Worm (Caenorhabditis elegans): ENCODE results near the gene F09C8.2.
A peak's percentile ranks its signal among the peaks of the same experiment; 100 is the strongest.

The F09C8.2 gene

DNA sequence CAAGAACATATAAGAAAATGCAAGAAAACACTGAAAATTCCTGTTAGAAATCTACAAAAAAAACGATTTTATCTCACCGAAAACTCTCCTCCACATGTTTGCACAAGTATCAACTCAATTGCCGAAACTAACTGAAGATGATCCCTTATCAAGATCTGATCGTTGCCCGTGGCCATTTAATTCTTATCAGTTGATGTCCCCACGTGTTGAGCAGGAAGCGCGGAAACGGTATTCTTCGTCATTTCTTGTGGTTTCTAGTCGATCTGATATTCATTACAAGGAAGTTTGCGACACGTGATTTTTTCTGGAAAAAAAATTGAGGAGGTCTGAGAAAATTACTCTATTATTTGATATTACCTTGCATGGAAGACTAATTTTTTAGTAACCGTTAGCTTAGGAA, 16.6 kb upstream of the F09C8.2 start, which contains the start of gene F09C8.1 (continued):
- TF ChIP-seq F37D6.2 (tag; optimal IDR thresholded peaks at IDR 0.05) (no peak), T26A8.4 (GFP tag; IDR thresholded peaks at IDR 0.05) (no peak), lin-13 (GFP tag; optimal IDR thresholded peaks at IDR 0.05) (no peak), ceh-20 (GFP tag; IDR thresholded peaks at IDR 0.05) (no peak), F26F4.8 (GFP tag; conservative IDR thresholded peaks at IDR 0.05) (no peak), ces-1 (GFP tag; optimal IDR thresholded peaks at IDR 0.05) (no peak), lir-3 (tag; optimal IDR thresholded peaks at IDR 0.05) (no peak), mxl-2 (GFP tag; conservative IDR thresholded peaks at IDR 0.05) (no peak), daf-19 (GFP tag; conservative IDR thresholded peaks at IDR 0.05) (no peak), dve-1 (tag; optimal IDR thresholded peaks at IDR 0.05; ENCODE audit: insufficient read depth) (peak; percentile 75), tag-97 (GFP tag; IDR thresholded peaks at IDR 0.05) (no peak), nhr-42 (GFP tag; IDR thresholded peaks at IDR 0.05) (no peak), Y75B8A.6 (GFP tag; IDR thresholded peaks at IDR 0.05) (no peak), daf-16 (GFP tag; optimal IDR thresholded peaks at IDR 0.05) (no peak), daf-16 (tag; optimal IDR thresholded peaks at IDR 0.05) (peak; percentile 43), zfp-3 (GFP tag; conservative IDR thresholded peaks at IDR 0.05) (no peak), zip-11 (GFP tag; IDR thresholded peaks at IDR 0.05) (no peak), unc-39 (tag; optimal IDR thresholded peaks at IDR 0.05) (no peak), hlh-11 (tag; optimal IDR thresholded peaks at IDR 0.05) (peak; percentile 51), unc-130 (GFP tag; optimal IDR thresholded peaks at IDR 0.05) (no peak), T20F7.1 (GFP tag; optimal IDR thresholded peaks at IDR 0.05) (no peak), php-3 (GFP tag; IDR thresholded peaks at IDR 0.05) (no peak), mdl-1 (tag; optimal IDR thresholded peaks at IDR 0.05) (peak in 1 of 2 experiments; percentile 86), sdz-12 (GFP tag; optimal IDR thresholded peaks at IDR 0.05) (no peak), nhr-25 (tag; optimal IDR thresholded peaks at IDR 0.05; ENCODE audit: borderline replicate concordance, insufficient read depth) (no peak)

ce11 chrX:16160924-16161323, 14.1 kb upstream of the F09C8.2 start:
- TF ChIP-seq gei-8 (GFP tag; optimal IDR thresholded peaks at IDR 0.05) = no peak
- peak; percentile 60 for TF ChIP-seq dmd-6 (GFP tag; IDR thresholded peaks at IDR 0.05)
- TF ChIP-seq mdl-1 (tag; optimal IDR thresholded peaks at IDR 0.05) = peak in 1 of 2 experiments; percentile 76
- TF ChIP-seq nhr-28 (tag; optimal IDR thresholded peaks at IDR 0.05) = peak; percentile 12
- no peak for TF ChIP-seq lim-7 (GFP tag; IDR thresholded peaks at IDR 0.05)

- peak; percentile 11 for TF ChIP-seq nhr-28 (tag; optimal IDR thresholded peaks at IDR 0.05)
- TF ChIP-seq dve-1 (tag; optimal IDR thresholded peaks at IDR 0.05; ENCODE audit: insufficient read depth) = peak; percentile 34
- TF ChIP-seq unc-62 (GFP tag; optimal IDR thresholded peaks at IDR 0.05 in 1 of 2) = peak in 1 of 2 experiments; percentile 90
- no peak for TF ChIP-seq unc-62 (tag; optimal IDR thresholded peaks at IDR 0.05)
- TF ChIP-seq madf-5 (GFP tag; IDR thresholded peaks at IDR 0.05) = no peak
- TF ChIP-seq nhr-11 (tag; optimal IDR thresholded peaks at IDR 0.05) = peak; percentile 5
- TF ChIP-seq mdl-1 (tag; optimal IDR thresholded peaks at IDR 0.05) = peak in 1 of 2 experiments; percentile 23
- TF ChIP-seq hlh-11 (tag; optimal IDR thresholded peaks at IDR 0.05) = peak; percentile 38
- TF ChIP-seq zip-2 (tag; optimal IDR thresholded peaks at IDR 0.05) = no peak
- no peak for TF ChIP-seq lin-29 (GFP tag; IDR thresholded peaks at IDR 0.05)
- peak; percentile 40 for TF ChIP-seq hlh-30 (tag; optimal IDR thresholded peaks at IDR 0.05; ENCODE audit: insufficient read depth)
- no peak for TF ChIP-seq daf-16 (GFP tag; optimal IDR thresholded peaks at IDR 0.05)
- peak; percentile 34 for TF ChIP-seq daf-16 (tag; optimal IDR thresholded peaks at IDR 0.05)
- no peak for TF ChIP-seq vab-7 (GFP tag; IDR thresholded peaks at IDR 0.05)
These were observed 12.5 kb upstream of the F09C8.2 start for ce11 chrX:16159359-16159758.

ce11 chrX:16157499-16157898, 10.7 kb upstream of the F09C8.2 start:
- peak; percentile 79 for TF ChIP-seq set-16 (GFP tag; IDR thresholded peaks at IDR 0.05)
- no peak for TF ChIP-seq spr-3 (GFP tag; optimal IDR thresholded peaks at IDR 0.05)
- 0 out of 2 replicates have a peak, but pooled peaks have one; percentile 29 for TF ChIP-seq lin-29 (GFP tag; IDR thresholded peaks at IDR 0.05)
- TF ChIP-seq ztf-11 (tag; optimal IDR thresholded peaks at IDR 0.05) = no peak
- no peak for TF ChIP-seq vab-7 (GFP tag; IDR thresholded peaks at IDR 0.05)
- TF ChIP-seq nhr-10 (tag; optimal IDR thresholded peaks at IDR 0.05) = no peak
- no peak for TF ChIP-seq nhr-48 (tag; optimal IDR thresholded peaks at IDR 0.05)
- no peak for TF ChIP-seq dmd-8 (GFP tag; IDR thresholded peaks at IDR 0.05)
- TF ChIP-seq dmd-9 (GFP tag; IDR thresholded peaks at IDR 0.05) = 0 out of 2 replicates have a peak, but pooled peaks have one; percentile 51
- no peak for TF ChIP-seq tag-97 (GFP tag; IDR thresholded peaks at IDR 0.05)
- no peak for TF ChIP-seq hmg-1.1 (GFP tag; IDR thresholded peaks at IDR 0.05)
- 0 out of 2 replicates have a peak, but pooled peaks have one; percentile 33 for TF ChIP-seq snpc-1.2 (GFP tag; IDR thresholded peaks at IDR 0.05)
- TF ChIP-seq nhr-6 (tag; optimal IDR thresholded peaks at IDR 0.05) = no peak
- no peak for TF ChIP-seq nhr-76 (tag; optimal IDR thresholded peaks at IDR 0.05)
